Worm (Caenorhabditis elegans) whole organism, mixed stage, embryonic: Measurements from ENCODE around the gene F44E5.15.

ENCODE experiments used
- M03D4.4 ChIP-seq: sonication (generic microtip); optimal IDR thresholded peaks from 2 replicates; lab custom pipeline; 2017; ENCODE audit warnings: mild to moderate bottlenecking, missing genetic modification characterization, missing compliant biosample characterization
- bed-3 ChIP-seq: fragments of 200-800 bp; sonication (Bioruptor generic); optimal IDR thresholded peaks from 3 replicates; lab custom pipeline; 2018; ENCODE audit warnings: mild to moderate bottlenecking, missing genetic modification characterization, moderate library complexity, missing compliant biosample characterization
- blmp-1 ChIP-seq: fragments of 150-350 bp; optimal IDR thresholded peaks from 2 replicates; lab custom pipeline; 2014; ENCODE audit warnings: missing biosample characterization, missing genetic modification characterization
- ceh-39 ChIP-seq: fragments of 150-350 bp; optimal IDR thresholded peaks from 2 replicates; lab custom pipeline; 2014; ENCODE audit warnings: missing biosample characterization, missing genetic modification characterization
- ceh-43 ChIP-seq: fragments of 200-800 bp; sonication (Bioruptor generic); optimal IDR thresholded peaks from 2 replicates; lab custom pipeline; 2018; ENCODE audit warnings: mild to moderate bottlenecking, missing genetic modification characterization, moderate library complexity, missing compliant biosample characterization
- ceh-83 ChIP-seq: fragments of 200-800 bp; sonication (Bioruptor generic); optimal IDR thresholded peaks from 2 replicates; lab custom pipeline; 2018; ENCODE audit warnings: mild to moderate bottlenecking, missing genetic modification characterization, missing compliant biosample characterization
- ces-1 ChIP-seq: fragments of 150-350 bp; optimal IDR thresholded peaks from 2 replicates; lab custom pipeline; 2014; ENCODE audit warnings: missing biosample characterization, missing genetic modification reagents, missing genetic modification characterization
- cnd-1 ChIP-seq: fragments of 200-800 bp; sonication (Bioruptor generic); optimal IDR thresholded peaks from 2 replicates; lab custom pipeline; 2018; ENCODE audit warnings: mild to moderate bottlenecking, missing genetic modification characterization, missing compliant biosample characterization
- elt-1 ChIP-seq: sonication (generic microtip); optimal IDR thresholded peaks from 2 replicates; lab custom pipeline; 2017; ENCODE audit warnings: missing genetic modification characterization, mild to moderate bottlenecking, missing compliant biosample characterization, antibody characterized with exemption, moderate library complexity, borderline replicate concordance; ENCODE audit not compliant: insufficient read depth
- elt-3 ChIP-seq: fragments of 150-350 bp; optimal IDR thresholded peaks from 2 replicates; lab custom pipeline; 2014; ENCODE audit warnings: missing biosample characterization, missing genetic modification characterization
- flh-1 ChIP-seq: fragments of 200-800 bp; sonication (Bioruptor generic); optimal IDR thresholded peaks from 2 replicates; lab custom pipeline; 2018; ENCODE audit warnings: mild to moderate bottlenecking, missing genetic modification characterization, moderate library complexity, missing compliant biosample characterization
- hlh-1 ChIP-seq: fragments of 150-350 bp; optimal IDR thresholded peaks from 2 replicates; lab custom pipeline; 2014; ENCODE audit warnings: missing biosample characterization, missing genetic modification reagents, missing genetic modification characterization
- lin-32 ChIP-seq: fragments of 200-800 bp; sonication (Bioruptor generic); optimal IDR thresholded peaks from 2 replicates; lab custom pipeline; 2018; ENCODE audit warnings: mild to moderate bottlenecking, missing genetic modification characterization, missing compliant biosample characterization
- lsy-2 ChIP-seq: fragments of 150-350 bp; optimal IDR thresholded peaks from 2 replicates; lab custom pipeline; 2014; ENCODE audit warnings: missing biosample characterization, missing genetic modification characterization
- mab-5 ChIP-seq: fragments of 150-350 bp; optimal IDR thresholded peaks from 2 replicates; lab custom pipeline; 2014; ENCODE audit warnings: missing biosample characterization, missing genetic modification characterization
- mep-1 ChIP-seq: fragments of 150-350 bp; optimal IDR thresholded peaks from 2 replicates; lab custom pipeline; 2017; ENCODE audit warnings: missing biosample characterization, missing genetic modification reagents, missing genetic modification characterization, inconsistent platforms
- nhr-12 ChIP-seq: fragments of 150-350 bp; optimal IDR thresholded peaks from 2 replicates; lab custom pipeline; 2014; ENCODE audit warnings: missing biosample characterization, missing genetic modification characterization
- nhr-2 ChIP-seq: fragments of 150-350 bp; optimal IDR thresholded peaks from 2 replicates; lab custom pipeline; 2014; ENCODE audit warnings: missing biosample characterization, missing genetic modification characterization
- nhr-237 ChIP-seq: fragments of 150-350 bp; optimal IDR thresholded peaks from 2 replicates; lab custom pipeline; 2014; ENCODE audit warnings: missing biosample characterization, missing genetic modification characterization
- nhr-76 ChIP-seq: sonication (generic microtip); optimal IDR thresholded peaks from 2 replicates; lab custom pipeline; 2017; ENCODE audit warnings: missing biosample characterization, missing genetic modification characterization
- pha-4 ChIP-seq: fragments of 150-350 bp; optimal IDR thresholded peaks from 2 replicates; lab custom pipeline; 2018; ENCODE audit warnings: missing biosample characterization, missing genetic modification reagents, missing genetic modification characterization
- sem-2 ChIP-seq: fragments of 200-800 bp; sonication (Bioruptor generic); optimal IDR thresholded peaks from 2 replicates; lab custom pipeline; 2018; ENCODE audit warnings: mild to moderate bottlenecking, missing genetic modification characterization, missing compliant biosample characterization
- tbx-8 ChIP-seq: fragments of 200-800 bp; sonication (Bioruptor generic); optimal IDR thresholded peaks from 2 replicates; lab custom pipeline; 2018; ENCODE audit warnings: mild to moderate bottlenecking, missing genetic modification characterization, moderate library complexity, missing compliant biosample characterization
- unc-120 ChIP-seq: sonication (generic microtip); optimal IDR thresholded peaks from 2 replicates; lab custom pipeline; 2017; ENCODE audit warnings: missing genetic modification characterization, missing compliant biosample characterization; ENCODE audit not compliant: poor library complexity, severe bottlenecking
- unc-39 ChIP-seq: fragments of 150-350 bp; optimal IDR thresholded peaks from 2 replicates; lab custom pipeline; 2014; ENCODE audit warnings: missing biosample characterization, missing genetic modification characterization
- unc-62 ChIP-seq: fragments of 150-350 bp; optimal IDR thresholded peaks from 2 replicates; lab custom pipeline; 2014; ENCODE audit warnings: missing biosample characterization, missing genetic modification reagents, missing genetic modification characterization
- zip-8 ChIP-seq: fragments of 150-350 bp; optimal IDR thresholded peaks from 2 replicates; lab custom pipeline; 2014; ENCODE audit warnings: missing biosample characterization, missing genetic modification characterization

The F44E5.15 gene

ce11 chrII:11761806-11762512 is 10.5 kb upstream of the F44E5.15 start:
- peak; percentile 64 for TF ChIP-seq ces-1 (GFP tag; lab: Kevin White, UChicago)
- TF ChIP-seq nhr-2 = peak; percentile 60
- TF ChIP-seq hlh-1 (tag; lab: Kevin White, UChicago) = no peak
- TF ChIP-seq nhr-12 (tag; lab: Kevin White, UChicago) = no peak
- no peak for TF ChIP-seq sem-2
- no peak for TF ChIP-seq tbx-8 (GFP tag; lab: Kevin White, UChicago)
- no peak for TF ChIP-seq nhr-237
- no peak for TF ChIP-seq bed-3 (GFP tag; lab: Kevin White, UChicago)
- peak; percentile 10 for TF ChIP-seq lsy-2 (tag; lab: Kevin White, UChicago)

ce11 chrII:11765506-11766152 is 6.8 kb upstream of the F44E5.15 start:
- TF ChIP-seq elt-1 = no peak
- no peak for TF ChIP-seq ceh-39 (tag; lab: Kevin White, UChicago)
- no peak for TF ChIP-seq ces-1 (GFP tag; lab: Kevin White, UChicago)
- TF ChIP-seq nhr-237 = no peak
- no peak for TF ChIP-seq ceh-83 (GFP tag; lab: Kevin White, UChicago)

DNA sequence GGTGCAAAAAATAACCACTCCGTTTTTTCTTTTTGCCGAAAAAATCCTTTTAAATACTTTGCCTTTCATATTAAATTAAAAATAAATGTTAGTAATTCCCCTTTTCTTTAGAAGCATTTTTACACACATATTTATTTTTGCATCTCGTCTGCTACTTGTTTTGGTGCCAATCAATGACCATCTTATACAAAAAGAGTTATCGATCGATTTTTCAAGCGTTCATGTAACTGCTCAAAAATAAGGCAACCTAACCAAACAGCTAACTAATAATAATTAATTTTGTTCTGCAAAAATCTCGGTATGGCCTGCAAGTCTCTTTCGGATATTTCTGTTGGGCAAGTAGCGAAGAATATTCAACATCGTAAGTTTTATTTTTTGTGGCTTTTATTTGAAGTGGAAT is 6.0 kb upstream of the F44E5.15 start, which contains the start of gene F44E5.2:
Gene F44E5.2 (plus strand): TSS at position 301 of the 400 bp plus-strand sequence.
- TF ChIP-seq nhr-76 (no peak), hlh-1 (tag; lab: Kevin White, UChicago) (no peak), unc-39 (tag; lab: Kevin White, UChicago) (no peak), pha-4 (tag; lab: Kevin White, UChicago) (no peak), M03D4.4 (no peak), nhr-237 (no peak), ces-1 (GFP tag; lab: Kevin White, UChicago) (no peak)

- no peak for TF ChIP-seq nhr-12 (tag; lab: Kevin White, UChicago)
- no peak for TF ChIP-seq unc-62
- TF ChIP-seq ceh-83 (GFP tag; lab: Kevin White, UChicago) = no peak
- no peak for TF ChIP-seq flh-1 (GFP tag; lab: Kevin White, UChicago)
- no peak for TF ChIP-seq pha-4 (tag; lab: Kevin White, UChicago)
- TF ChIP-seq mab-5 (tag; lab: Kevin White, UChicago) = no peak
- TF ChIP-seq M03D4.4 = no peak
- no peak for TF ChIP-seq lin-32
- TF ChIP-seq bed-3 (GFP tag; lab: Kevin White, UChicago) = no peak
- TF ChIP-seq blmp-1 (tag; lab: Kevin White, UChicago) = no peak
These were observed 1.8 kb downstream of the F44E5.15 start, which contains the start of gene F44E5.1 for ce11 chrII:11774218-11774617. Gene F44E5.1, minus strand, starts transcription at chrII:11774559.

ce11 chrII:11777893-11778480 is 5.5 kb downstream of the F44E5.15 start, which contains the start of the genes patr-1 and dna-2:
Gene patr-1, minus strand, starts transcription at chrII:11777943.
Gene dna-2, plus strand, starts transcription at chrII:11778430.
- TF ChIP-seq nhr-237 = peak; percentile 62
- TF ChIP-seq ceh-39 (tag; lab: Kevin White, UChicago) = peak; percentile 36
- TF ChIP-seq unc-120 (tag; lab: Kevin White, UChicago) = no peak
- TF ChIP-seq zip-8 = no peak
- TF ChIP-seq lsy-2 (tag; lab: Kevin White, UChicago) = peak; percentile 77
- no peak for TF ChIP-seq elt-3
- TF ChIP-seq ces-1 (GFP tag; lab: Kevin White, UChicago) = no peak
- TF ChIP-seq cnd-1 (tag; lab: Kevin White, UChicago) = no peak
- no peak for TF ChIP-seq ceh-43
- peak; percentile 77 for TF ChIP-seq mep-1 (tag; lab: Kevin White, UChicago)
- no peak for TF ChIP-seq nhr-76
- TF ChIP-seq pha-4 (tag; lab: Kevin White, UChicago) = peak; percentile 11

ce11 chrII:11782493-11782892 is 10.0 kb downstream of the F44E5.15 start, which contains the start of gene F43G6.16:
Gene F43G6.16, minus strand, starts transcription at chrII:11782633.
- TF ChIP-seq lsy-2 (tag; lab: Kevin White, UChicago) (peak; percentile 86), M03D4.4 (no peak), unc-120 (tag; lab: Kevin White, UChicago) (no peak), tbx-8 (GFP tag; lab: Kevin White, UChicago) (no peak)
- TF ChIP-seq, all 35 proteins: peak for 1
